Fruit fly (Drosophila melanogaster) whole organism, embryonic: Measurements from ENCODE around the gene CG10948.

ENCODE experiments used
- Adf1 ChIP-seq: fragments of 200-800 bp; sonication (Bioruptor generic); IDR thresholded peaks from 2 replicates; pipeline ENCODE4 v1.3.6; 2022; ENCODE audit warnings: missing biosample characterization, missing genetic modification characterization
- B-H1 ChIP-seq: fragments of 200-800 bp; sonication (Bioruptor generic); IDR thresholded peaks from 3 replicates; pipeline ENCODE4 v1.3.6; 2022; ENCODE audit warnings: missing biosample characterization, missing genetic modification characterization
- CG10147 ChIP-seq: fragments of 200-800 bp; sonication (Bioruptor generic); optimal IDR thresholded peaks from 2 replicates; lab custom pipeline; 2019; ENCODE audit warnings: missing biosample characterization, mild to moderate bottlenecking, missing genetic modification characterization, moderate library complexity
- CG1024 ChIP-seq: fragments of 200-800 bp; sonication (Bioruptor generic); IDR thresholded peaks from 2 replicates; pipeline ENCODE4 v1.3.6; 2022; ENCODE audit warnings: missing biosample characterization, missing genetic modification characterization
- CG12391 ChIP-seq: fragments of 200-800 bp; sonication (Bioruptor generic); optimal IDR thresholded peaks from 3 replicates; lab custom pipeline; 2018; ENCODE audit warnings: missing biosample characterization, mild to moderate bottlenecking, missing genetic modification characterization, moderate library complexity
- CG12942 ChIP-seq: fragments of 200-800 bp; sonication (Bioruptor generic); optimal IDR thresholded peaks from 3 replicates; lab custom pipeline; 2016; ENCODE audit warnings: missing biosample characterization, missing genetic modification characterization
- CG13424 ChIP-seq: fragments of 200-800 bp; sonication (Bioruptor generic); optimal IDR thresholded peaks from 2 replicates; lab custom pipeline; 2019; ENCODE audit warnings: missing biosample characterization, mild to moderate bottlenecking, missing genetic modification characterization, moderate library complexity
- CG15601 ChIP-seq: fragments of 200-800 bp; sonication (Bioruptor generic); optimal IDR thresholded peaks from 3 replicates; lab custom pipeline; 2019; ENCODE audit warnings: missing biosample characterization, mild to moderate bottlenecking, missing genetic modification characterization, moderate library complexity
- CG16863 ChIP-seq: fragments of 200-800 bp; sonication (Bioruptor generic); optimal IDR thresholded peaks from 3 replicates; lab custom pipeline; 2016; ENCODE audit warnings: missing biosample characterization, missing genetic modification characterization
- CG17829 ChIP-seq: fragments of 200-800 bp; optimal IDR thresholded peaks from 2 replicates; lab custom pipeline; 2019; ENCODE audit warnings: missing biosample characterization, mild to moderate bottlenecking, missing genetic modification characterization, moderate library complexity
- CG31365 ChIP-seq: fragments of 200-800 bp; sonication (Bioruptor generic); optimal IDR thresholded peaks from 2 replicates; lab custom pipeline; 2018; ENCODE audit warnings: missing biosample characterization, mild to moderate bottlenecking, missing genetic modification characterization
- CG34224 ChIP-seq: fragments of 200-800 bp; sonication (Bioruptor generic); IDR thresholded peaks from 3 replicates; pipeline ENCODE4 v1.3.6; 2022; ENCODE audit warnings: missing biosample characterization, missing genetic modification characterization; ENCODE audit not compliant: partially characterized antibody
- CG34376 ChIP-seq: fragments of 200-800 bp; sonication (Bioruptor generic); optimal IDR thresholded peaks from 2 replicates; lab custom pipeline; 2018; ENCODE audit warnings: missing biosample characterization, mild to moderate bottlenecking, missing genetic modification characterization
- CG3995 ChIP-seq: fragments of 200-800 bp; sonication (Bioruptor generic); optimal IDR thresholded peaks from 3 replicates; lab custom pipeline; 2016; ENCODE audit warnings: missing biosample characterization, missing genetic modification characterization
- CG4328 ChIP-seq: fragments of 200-800 bp; sonication (Bioruptor generic); optimal IDR thresholded peaks from 3 replicates; lab custom pipeline; 2017; ENCODE audit warnings: missing biosample characterization, missing genetic modification reagents, missing genetic modification characterization
- CG43689 ChIP-seq: fragments of 200-800 bp; sonication (Bioruptor generic); IDR thresholded peaks from 2 replicates; pipeline ENCODE4 v1.3.6; 2022; ENCODE audit warnings: missing biosample characterization, missing genetic modification characterization
- CG5245 ChIP-seq: fragments of 200-800 bp; sonication (Bioruptor generic); optimal IDR thresholded peaks from 3 replicates; lab custom pipeline; 2016; ENCODE audit warnings: missing biosample characterization, missing genetic modification characterization
- CG9437 ChIP-seq: fragments of 200-800 bp; sonication (Bioruptor generic); optimal IDR thresholded peaks from 2 replicates; lab custom pipeline; 2018; ENCODE audit warnings: missing biosample characterization, mild to moderate bottlenecking, missing genetic modification characterization
- Eip74EF ChIP-seq, 2 experiments: fragments of 200-800 bp in 1 of 2; fragments of >200 bp in 1 of 2; sonication (Bioruptor generic) in 1 of 2; optimal IDR thresholded peaks; 2 replicates each; lab custom pipeline; 2017 to 2019; ENCODE audit warnings: missing biosample characterization in 2 of 2, missing genetic modification characterization in 2 of 2, mild to moderate bottlenecking in 1 of 2, moderate library complexity in 1 of 2
- Fer1 ChIP-seq: fragments of 200-800 bp; sonication (Bioruptor generic); optimal IDR thresholded peaks from 2 replicates; lab custom pipeline; 2017; ENCODE audit warnings: missing biosample characterization, mild to moderate bottlenecking, missing genetic modification characterization
- GATAe ChIP-seq: fragments of 200-800 bp; sonication (Bioruptor generic); conservative IDR thresholded peaks from 2 replicates; pipeline ENCODE4 v1.3.6; 2022; ENCODE audit warnings: missing biosample characterization, missing genetic modification characterization
- HLH4C ChIP-seq: fragments of 200-800 bp; sonication (Bioruptor generic); IDR thresholded peaks from 3 replicates; pipeline ENCODE4 v1.3.6; 2022; ENCODE audit warnings: missing biosample characterization, missing genetic modification characterization; ENCODE audit not compliant: partially characterized antibody
- Hsf ChIP-seq: fragments of 200-800 bp; sonication (Bioruptor generic); optimal IDR thresholded peaks from 3 replicates; lab custom pipeline; 2016; ENCODE audit warnings: missing biosample characterization, missing genetic modification characterization
- Jarid2 ChIP-seq: fragments of 200-800 bp; sonication (Bioruptor generic); optimal IDR thresholded peaks from 3 replicates; lab custom pipeline; 2017; ENCODE audit warnings: mild to moderate bottlenecking, missing biosample characterization, missing genetic modification reagents, missing genetic modification characterization
- NC2β ChIP-seq: fragments of 200-800 bp; sonication (Bioruptor generic); optimal IDR thresholded peaks from 2 replicates; lab custom pipeline; 2016; ENCODE audit warnings: missing biosample characterization, missing genetic modification characterization
- NfI ChIP-seq: fragments of 200-800 bp; sonication (Bioruptor generic); optimal IDR thresholded peaks from 3 replicates; lab custom pipeline; 2018; ENCODE audit warnings: missing biosample characterization, mild to moderate bottlenecking, missing genetic modification characterization, moderate library complexity
- Opbp ChIP-seq: fragments of 200-800 bp; sonication (Bioruptor generic); IDR thresholded peaks from 3 replicates; pipeline ENCODE4 v1.3.6; 2022; ENCODE audit warnings: missing biosample characterization, missing genetic modification characterization; ENCODE audit not compliant: partially characterized antibody
- Rx ChIP-seq: fragments of 200-800 bp; sonication (Bioruptor generic); IDR thresholded peaks from 2 replicates; pipeline ENCODE4 v1.3.6; 2022; ENCODE audit warnings: missing biosample characterization, missing genetic modification characterization
- bigmax ChIP-seq: fragments of 200-800 bp; sonication (Bioruptor generic); optimal IDR thresholded peaks from 2 replicates; lab custom pipeline; 2018; ENCODE audit warnings: missing biosample characterization, mild to moderate bottlenecking, missing genetic modification characterization
- chn ChIP-seq: fragments of 200-800 bp; sonication (Bioruptor generic); optimal IDR thresholded peaks from 2 replicates; lab custom pipeline; 2016; ENCODE audit warnings: missing biosample characterization, missing genetic modification characterization
- crol ChIP-seq: fragments of 200-800 bp; sonication (Bioruptor generic); IDR thresholded peaks from 2 replicates; pipeline ENCODE4 v1.3.6; 2022; ENCODE audit warnings: missing biosample characterization, missing genetic modification characterization
- dati ChIP-seq: fragments of 200-800 bp; sonication (Bioruptor generic); IDR thresholded peaks from 2 replicates; pipeline ENCODE4 v1.3.6; 2022; ENCODE audit warnings: missing biosample characterization, missing genetic modification characterization
- dysf ChIP-seq: fragments of 200-800 bp; sonication (Bioruptor generic); IDR thresholded peaks from 3 replicates; pipeline ENCODE4 v1.3.6; 2022; ENCODE audit warnings: missing biosample characterization, missing genetic modification characterization
- en ChIP-seq: fragments of 200-800 bp; sonication (Bioruptor generic); optimal IDR thresholded peaks from 2 replicates; lab custom pipeline; 2016; ENCODE audit warnings: missing biosample characterization, missing genetic modification characterization
- eyg ChIP-seq: fragments of 200-800 bp; sonication (Bioruptor generic); optimal IDR thresholded peaks from 3 replicates; lab custom pipeline; 2016; ENCODE audit warnings: missing biosample characterization, missing genetic modification characterization
- ftz-f1 ChIP-seq: fragments of 200-800 bp; sonication (Bioruptor generic); optimal IDR thresholded peaks from 2 replicates; lab custom pipeline; 2016; ENCODE audit warnings: missing biosample characterization, missing genetic modification characterization
- hb ChIP-seq: fragments of 200-800 bp; sonication (Bioruptor generic); IDR thresholded peaks from 3 replicates; pipeline ENCODE4 v1.3.6; 2022; ENCODE audit warnings: missing biosample characterization, missing genetic modification characterization; ENCODE audit not compliant: partially characterized antibody
- jigr1 ChIP-seq: fragments of 200-800 bp; sonication (Bioruptor generic); IDR thresholded peaks from 3 replicates; pipeline ENCODE4 v1.3.6; 2022; ENCODE audit warnings: missing biosample characterization, missing genetic modification characterization
- ken ChIP-seq: fragments of 200-800 bp; sonication (Bioruptor generic); IDR thresholded peaks from 3 replicates; pipeline ENCODE4 v1.3.6; 2022; ENCODE audit warnings: missing biosample characterization, missing genetic modification characterization
- lmd ChIP-seq: fragments of 200-800 bp; sonication (Bioruptor generic); IDR thresholded peaks from 2 replicates; pipeline ENCODE4 v1.3.6; 2022; ENCODE audit warnings: missing biosample characterization, missing genetic modification characterization
- lola ChIP-seq, 3 experiments: fragments of >200 bp in 2 of 3; fragments of 200-800 bp in 1 of 3; sonication (Bioruptor generic) in 1 of 3; optimal IDR thresholded peaks; 2 replicates each; lab custom pipeline; 2017 to 2019; ENCODE audit warnings: missing biosample characterization in 3 of 3, missing genetic modification characterization in 3 of 3, mild to moderate bottlenecking in 1 of 3, moderate library complexity in 1 of 3
- onecut ChIP-seq: fragments of 200-800 bp; sonication (Bioruptor generic); IDR thresholded peaks from 2 replicates; pipeline ENCODE4 v1.3.6; 2022; ENCODE audit warnings: missing biosample characterization, missing genetic modification characterization
- peb ChIP-seq: fragments of 200-800 bp; sonication (Bioruptor generic); IDR thresholded peaks from 2 replicates; pipeline ENCODE4 v1.3.6; 2022; ENCODE audit warnings: missing biosample characterization, missing genetic modification characterization
- pzg ChIP-seq: fragments of 200-800 bp; sonication (Bioruptor generic); optimal IDR thresholded peaks from 3 replicates; lab custom pipeline; 2018; ENCODE audit warnings: missing biosample characterization, mild to moderate bottlenecking, missing genetic modification characterization, moderate library complexity
- shn ChIP-seq: fragments of 200-800 bp; sonication (Bioruptor generic); optimal IDR thresholded peaks from 3 replicates; lab custom pipeline; 2016; ENCODE audit warnings: missing biosample characterization, missing genetic modification characterization
- sisA ChIP-seq: fragments of 200-800 bp; sonication (Bioruptor generic); IDR thresholded peaks from 2 replicates; pipeline ENCODE4 v1.3.6; 2022; ENCODE audit warnings: missing biosample characterization, missing genetic modification characterization
- sr ChIP-seq: fragments of 200-800 bp; sonication (Bioruptor generic); IDR thresholded peaks from 3 replicates; pipeline ENCODE4 v1.3.6; 2022; ENCODE audit warnings: missing biosample characterization, missing genetic modification characterization
- zen ChIP-seq: fragments of 200-800 bp; sonication (Bioruptor generic); optimal IDR thresholded peaks from 3 replicates; lab custom pipeline; 2018; ENCODE audit warnings: missing biosample characterization, mild to moderate bottlenecking, missing genetic modification characterization, moderate library complexity
- zfh2 ChIP-seq: fragments of 200-800 bp; sonication (Bioruptor generic); optimal IDR thresholded peaks from 2 replicates; lab custom pipeline; 2016; ENCODE audit warnings: missing biosample characterization, missing genetic modification characterization

The CG10948 gene

dm6 chr3L:12843056-12843799 lies 6.7 kb downstream of the CG10948 start, which contains the start of gene nebu (continued):
- peak; percentile 90 for TF ChIP-seq NC2β (GFP tag; lab: Kevin White, UChicago)
- peak; percentile 89 for TF ChIP-seq CG43689 (GFP tag; lab: Robert Waterston, UW)
- TF ChIP-seq CG3995 = peak; percentile 81
- peak; percentile 86 for TF ChIP-seq zen (tag; lab: Kevin White, UChicago)
- TF ChIP-seq dati = peak; percentile 85
- TF ChIP-seq lola (GFP tag; optimal IDR thresholded peaks at IDR 0.05; lab: Kevin White, UChicago) = peak in 1 of 3 experiments; percentile 71
- peak; percentile 90 for TF ChIP-seq en (GFP tag; lab: Kevin White, UChicago)
- peak; percentile 86 for TF ChIP-seq peb (GFP tag; lab: Robert Waterston, UW)
- peak; percentile 93 for TF ChIP-seq chn (GFP tag; lab: Kevin White, UChicago)
- no peak; the same call in 2 of the 3 replicates for TF ChIP-seq sr (GFP tag; lab: Robert Waterston, UW)
- peak; percentile 96 for TF ChIP-seq sisA
- TF ChIP-seq B-H1 (GFP tag; lab: Robert Waterston, UW) = peak; percentile 94
- TF ChIP-seq CG5245 (GFP tag; lab: Kevin White, UChicago) = peak; percentile 91
- peak; percentile 92 for TF ChIP-seq CG17829 (tag; lab: Kevin White, UChicago)
- TF ChIP-seq ken = peak; percentile 89; the same call in 1 of the 3 replicates
- TF ChIP-seq pzg = peak; percentile 33
- TF ChIP-seq CG12942 (GFP tag; lab: Kevin White, UChicago) = peak; percentile 94
- TF ChIP-seq jigr1 (GFP tag; lab: Robert Waterston, UW) = no peak; the same call in 2 of the 3 replicates
- no peak for TF ChIP-seq Opbp (GFP tag; lab: Robert Waterston, UW)
- peak; percentile 84 for TF ChIP-seq CG31365 (tag; lab: Kevin White, UChicago)
- peak; percentile 97 for TF ChIP-seq CG34376 (GFP tag; lab: Kevin White, UChicago)
- TF ChIP-seq Jarid2 (GFP tag; lab: Kevin White, UChicago) = peak; percentile 81
- peak; percentile 96 for TF ChIP-seq CG12391
- no peak for TF ChIP-seq hb
- TF ChIP-seq zfh2 (GFP tag; lab: Kevin White, UChicago) = peak; percentile 98
- peak; percentile 97 for TF ChIP-seq Hsf (GFP tag; lab: Kevin White, UChicago)
- peak; percentile 88 for TF ChIP-seq GATAe (GFP tag; lab: Robert Waterston, UW)
- no peak for TF ChIP-seq HLH4C (GFP tag; lab: Robert Waterston, UW)
- peak; percentile 95 for TF ChIP-seq NfI
- TF ChIP-seq bigmax (GFP tag; lab: Kevin White, UChicago) = peak; percentile 22
- TF ChIP-seq lmd (GFP tag; lab: Robert Waterston, UW) = peak; percentile 97; the same call in 1 of the 2 replicates
- TF ChIP-seq Rx (GFP tag; lab: Robert Waterston, UW) = no peak; the same call in 1 of the 2 replicates
- TF ChIP-seq CG13424 = peak; percentile 94
- peak; percentile 75 for TF ChIP-seq CG15601 (tag; lab: Kevin White, UChicago)
- TF ChIP-seq eyg (GFP tag; lab: Kevin White, UChicago) = peak; percentile 96
- TF ChIP-seq CG34224 (GFP tag; lab: Robert Waterston, UW) = no peak
- peak; percentile 88 for TF ChIP-seq onecut (GFP tag; lab: Robert Waterston, UW)
- peak; percentile 95 for TF ChIP-seq CG9437 (GFP tag; lab: Kevin White, UChicago)
- TF ChIP-seq shn (GFP tag; lab: Kevin White, UChicago) = peak; percentile 93
- peak; percentile 85 for TF ChIP-seq CG1024 (GFP tag; lab: Robert Waterston, UW)
- peak; percentile 99 for TF ChIP-seq Fer1 (GFP tag; lab: Kevin White, UChicago)
- peak; percentile 96 for TF ChIP-seq CG10147 (GFP tag; lab: Kevin White, UChicago)
- TF ChIP-seq Adf1 = peak; percentile 89
- peak in 1 of 2 experiments; percentile 88 for TF ChIP-seq Eip74EF (GFP tag; optimal IDR thresholded peaks at IDR 0.05; lab: Kevin White, UChicago)
- TF ChIP-seq CG16863 (GFP tag; lab: Kevin White, UChicago) = peak; percentile 93
- TF ChIP-seq CG4328 (GFP tag; lab: Kevin White, UChicago) = peak; percentile 84
- peak; percentile 98 for TF ChIP-seq dysf (GFP tag; lab: Robert Waterston, UW)
- peak; percentile 72 for TF ChIP-seq ftz-f1
- peak; percentile 61 for TF ChIP-seq crol (GFP tag; lab: Robert Waterston, UW)
